Fruit fly (Drosophila melanogaster) whole organism, embryonic: Measurements from ENCODE around the gene CG45011.

Experiments
- Abd-B ChIP-seq: fragments of 200-800 bp; sonication (Bioruptor generic); optimal IDR thresholded peaks from 2 replicates; lab custom pipeline; 2018; ENCODE audit warnings: missing biosample characterization, mild to moderate bottlenecking, missing genetic modification characterization, moderate library complexity
- B-H2 ChIP-seq: fragments of 200-800 bp; sonication (Bioruptor generic); optimal IDR thresholded peaks from 2 replicates; lab custom pipeline; 2018; ENCODE audit warnings: missing biosample characterization, mild to moderate bottlenecking, missing genetic modification characterization
- BEAF-32 ChIP-seq: fragments of 200-800 bp; sonication (Bioruptor generic); optimal IDR thresholded peaks from 3 replicates; lab custom pipeline; 2017; ENCODE audit warnings: missing biosample characterization, missing genetic modification characterization, mild to moderate bottlenecking, moderate library complexity, missing genetic modification reagents
- Bteb2 ChIP-seq: fragments of 200-800 bp; sonication (Bioruptor generic); optimal IDR thresholded peaks from 2 replicates; lab custom pipeline; 2016; ENCODE audit warnings: missing biosample characterization, missing genetic modification characterization
- CG10267 ChIP-seq: fragments of 200-800 bp; sonication (Bioruptor generic); optimal IDR thresholded peaks from 2 replicates; lab custom pipeline; 2018; ENCODE audit warnings: missing biosample characterization, mild to moderate bottlenecking, missing genetic modification characterization, moderate library complexity
- CG10543 ChIP-seq: fragments of 200-800 bp; sonication (Bioruptor generic); optimal IDR thresholded peaks from 3 replicates; lab custom pipeline; 2017; ENCODE audit warnings: missing biosample characterization, mild to moderate bottlenecking, missing genetic modification characterization, moderate library complexity
- CG10979 ChIP-seq: fragments of 200-800 bp; sonication (Bioruptor generic); optimal IDR thresholded peaks from 2 replicates; lab custom pipeline; 2018; ENCODE audit warnings: missing biosample characterization, mild to moderate bottlenecking, missing genetic modification characterization, moderate library complexity
- CG14667 ChIP-seq: fragments of 200-800 bp; sonication (Bioruptor generic); IDR thresholded peaks from 2 replicates; pipeline ENCODE4 v1.3.6; 2022; ENCODE audit warnings: missing biosample characterization, missing genetic modification characterization
- CG14965 ChIP-seq: fragments of 200-800 bp; sonication (Bioruptor generic); optimal IDR thresholded peaks from 2 replicates; lab custom pipeline; 2016; ENCODE audit warnings: missing biosample characterization, missing genetic modification characterization, borderline replicate concordance
- CG1647 ChIP-seq: fragments of 200-800 bp; sonication (Bioruptor generic); optimal IDR thresholded peaks from 3 replicates; lab custom pipeline; 2016; ENCODE audit warnings: missing biosample characterization, missing genetic modification characterization
- CG16813 ChIP-seq: fragments of 200-800 bp; sonication (Bioruptor generic); IDR thresholded peaks from 3 replicates; pipeline ENCODE4 v1.3.6; 2022; ENCODE audit warnings: missing biosample characterization, missing genetic modification characterization; ENCODE audit not compliant: partially characterized antibody
- CG18262 ChIP-seq: fragments of 200-800 bp; optimal IDR thresholded peaks from 3 replicates; lab custom pipeline; 2019; ENCODE audit warnings: missing biosample characterization, mild to moderate bottlenecking, missing genetic modification characterization, moderate library complexity
- CG2129 ChIP-seq: fragments of 200-800 bp; sonication (Bioruptor generic); IDR thresholded peaks from 2 replicates; pipeline ENCODE4 v1.3.6; 2022; ENCODE audit warnings: missing biosample characterization, missing genetic modification characterization; ENCODE audit not compliant: partially characterized antibody
- CG31441 ChIP-seq: fragments of 200-800 bp; sonication (Bioruptor generic); IDR thresholded peaks from 2 replicates; pipeline ENCODE4 v1.3.6; 2022; ENCODE audit warnings: missing biosample characterization, missing genetic modification characterization
- CG32532 ChIP-seq: fragments of 200-800 bp; sonication (Bioruptor generic); IDR thresholded peaks from 2 replicates; pipeline ENCODE4 v1.3.6; 2022; ENCODE audit warnings: missing biosample characterization, missing genetic modification characterization
- CG4282 ChIP-seq: fragments of 200-800 bp; sonication (Bioruptor generic); optimal IDR thresholded peaks from 2 replicates; lab custom pipeline; 2016; ENCODE audit warnings: missing biosample characterization, missing genetic modification characterization
- CG8478 ChIP-seq: fragments of >200 bp; optimal IDR thresholded peaks from 2 replicates; lab custom pipeline; 2018
- CTCF ChIP-seq: fragments of 200-800 bp; sonication (Bioruptor generic); optimal IDR thresholded peaks from 2 replicates; lab custom pipeline; 2017; ENCODE audit warnings: missing biosample characterization, mild to moderate bottlenecking, missing genetic modification characterization, moderate library complexity
- CkIIα-i1 ChIP-seq: fragments of 200-800 bp; sonication (Bioruptor generic); IDR thresholded peaks from 2 replicates; pipeline ENCODE4 v1.3.6; 2022; ENCODE audit warnings: missing biosample characterization, missing genetic modification characterization
- Dfd ChIP-seq, 2 experiments: fragments of >200 bp; optimal IDR thresholded peaks; 2 replicates each; lab custom pipeline; 2017; ENCODE audit warnings: missing biosample characterization in 2 of 2, missing genetic modification characterization in 2 of 2
- Dll ChIP-seq: fragments of 200-800 bp; sonication (Bioruptor generic); IDR thresholded peaks from 4 replicates; pipeline ENCODE4 v1.3.6; 2022; ENCODE audit warnings: missing biosample characterization, missing genetic modification characterization; ENCODE audit not compliant: partially characterized antibody
- HLH54F ChIP-seq: fragments of 200-800 bp; sonication (Bioruptor generic); optimal IDR thresholded peaks from 3 replicates; lab custom pipeline; 2016; ENCODE audit warnings: missing biosample characterization, missing genetic modification characterization
- HLHmδ ChIP-seq: fragments of 200-800 bp; sonication (Bioruptor generic); optimal IDR thresholded peaks from 2 replicates; lab custom pipeline; 2018; ENCODE audit warnings: missing biosample characterization, mild to moderate bottlenecking, missing genetic modification characterization, moderate library complexity
- Lim3 ChIP-seq: fragments of 200-800 bp; sonication (Bioruptor generic); IDR thresholded peaks from 2 replicates; pipeline ENCODE4 v1.3.6; 2022; ENCODE audit warnings: missing biosample characterization, missing genetic modification characterization
- Mad ChIP-seq: fragments of 200-800 bp; sonication (Bioruptor generic); optimal IDR thresholded peaks from 2 replicates; lab custom pipeline; 2016; ENCODE audit warnings: missing biosample characterization, missing genetic modification characterization
- Sry-δ ChIP-seq: fragments of 200-800 bp; sonication (Bioruptor generic); optimal IDR thresholded peaks from 2 replicates; lab custom pipeline; 2016; ENCODE audit warnings: missing biosample characterization, missing genetic modification characterization
- amos ChIP-seq: fragments of 200-800 bp; sonication (Bioruptor generic); IDR thresholded peaks from 2 replicates; pipeline ENCODE4 v1.3.6; 2022; ENCODE audit warnings: missing biosample characterization, missing genetic modification characterization; ENCODE audit not compliant: partially characterized antibody
- ash1 ChIP-seq: fragments of 200-800 bp; sonication (Bioruptor generic); optimal IDR thresholded peaks from 2 replicates; lab custom pipeline; 2018; ENCODE audit warnings: missing biosample characterization, mild to moderate bottlenecking, missing genetic modification characterization
- ato ChIP-seq: fragments of 200-800 bp; sonication (Bioruptor generic); IDR thresholded peaks from 2 replicates; pipeline ENCODE4 v1.3.6; 2022; ENCODE audit warnings: missing biosample characterization, missing genetic modification characterization; ENCODE audit not compliant: partially characterized antibody
- croc ChIP-seq: fragments of 200-800 bp; sonication (Bioruptor generic); conservative IDR thresholded peaks from 3 replicates; pipeline ENCODE4 v1.3.6; 2022; ENCODE audit warnings: missing biosample characterization, missing genetic modification characterization
- disco-r ChIP-seq: fragments of 200-800 bp; sonication (Bioruptor generic); optimal IDR thresholded peaks from 2 replicates; lab custom pipeline; 2016; ENCODE audit warnings: missing biosample characterization, missing genetic modification characterization
- eyg ChIP-seq: fragments of 200-800 bp; sonication (Bioruptor generic); optimal IDR thresholded peaks from 3 replicates; lab custom pipeline; 2016; ENCODE audit warnings: missing biosample characterization, missing genetic modification characterization
- insv ChIP-seq, 2 experiments: fragments of 200-800 bp; sonication (Bioruptor generic); optimal IDR thresholded peaks; 3 replicates each; lab custom pipeline; 2016 to 2018; ENCODE audit warnings: missing biosample characterization in 2 of 2, missing genetic modification characterization in 2 of 2
- lilli ChIP-seq: fragments of 200-800 bp; sonication (Bioruptor generic); optimal IDR thresholded peaks from 3 replicates; lab custom pipeline; 2016; ENCODE audit warnings: missing biosample characterization, missing genetic modification characterization
- p53 ChIP-seq: fragments of 200-800 bp; sonication (Bioruptor generic); optimal IDR thresholded peaks from 2 replicates; lab custom pipeline; 2016; ENCODE audit warnings: missing biosample characterization, missing genetic modification characterization
- pan ChIP-seq, 4 experiments: fragments of >200 bp in 3 of 4; fragments of 200-800 bp in 1 of 4; sonication (Bioruptor generic) in 1 of 4; optimal IDR thresholded peaks in 3 of 4; IDR thresholded peaks in 1 of 4; 2 replicates each; pipeline versions ENCODE4 v1.3.6 to Lab custom; 2017 to 2022; ENCODE audit warnings: missing biosample characterization in 2 of 4, missing genetic modification characterization in 2 of 4, mixed read lengths in 1 of 4
- pros ChIP-seq: fragments of 200-800 bp; sonication (Bioruptor generic); optimal IDR thresholded peaks from 3 replicates; lab custom pipeline; 2019; ENCODE audit warnings: missing biosample characterization, mild to moderate bottlenecking, missing genetic modification characterization, moderate library complexity
- seq ChIP-seq: fragments of 200-800 bp; sonication (Bioruptor generic); IDR thresholded peaks from 2 replicates; pipeline ENCODE4 v1.3.6; 2022; ENCODE audit warnings: missing biosample characterization, missing genetic modification characterization
- stwl ChIP-seq: fragments of 200-800 bp; sonication (Bioruptor generic); optimal IDR thresholded peaks from 3 replicates; lab custom pipeline; 2018; ENCODE audit warnings: missing biosample characterization, mild to moderate bottlenecking, missing genetic modification characterization, moderate library complexity
- tll ChIP-seq, 2 experiments: fragments of 200-800 bp in 1 of 2; fragments of >200 bp in 1 of 2; sonication (Bioruptor generic) in 1 of 2; optimal IDR thresholded peaks; 2 replicates each; lab custom pipeline; 2017 to 2019; ENCODE audit warnings: missing biosample characterization in 2 of 2, missing genetic modification characterization in 2 of 2, mild to moderate bottlenecking in 1 of 2, moderate library complexity in 1 of 2
- zen ChIP-seq: fragments of 200-800 bp; sonication (Bioruptor generic); optimal IDR thresholded peaks from 3 replicates; lab custom pipeline; 2018; ENCODE audit warnings: missing biosample characterization, mild to moderate bottlenecking, missing genetic modification characterization, moderate library complexity

Gene CG45011

DNA sequence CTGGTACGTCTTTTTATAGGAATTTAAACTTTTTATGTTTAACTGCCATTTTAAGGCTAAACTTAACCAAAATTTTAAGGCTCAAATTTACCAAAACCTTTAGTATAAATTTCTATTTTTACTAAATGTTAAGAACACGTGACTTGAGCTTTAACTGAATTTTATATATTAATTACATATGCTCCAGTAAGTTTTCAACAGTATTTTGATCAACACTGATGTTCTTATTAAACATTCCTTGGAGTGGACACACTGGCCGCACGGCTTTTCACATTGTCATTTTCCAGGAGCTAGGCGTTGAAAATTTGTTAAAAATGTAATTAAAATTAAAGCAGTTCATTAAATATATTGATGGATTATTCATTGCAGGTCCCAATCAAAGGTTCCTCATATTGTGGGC lies 44.2 kb upstream of the CG45011 start, which contains the start of gene CG14932 (continued):
- TF ChIP-seq Dfd (GFP tag; optimal IDR thresholded peaks at IDR 0.05; lab: Kevin White, UChicago) (no peak), CG10979 (no peak), CG14667 (GFP tag; lab: Robert Waterston, UW) (no peak), CkIIα-i1 (GFP tag; lab: Robert Waterston, UW) (no peak)

DNA sequence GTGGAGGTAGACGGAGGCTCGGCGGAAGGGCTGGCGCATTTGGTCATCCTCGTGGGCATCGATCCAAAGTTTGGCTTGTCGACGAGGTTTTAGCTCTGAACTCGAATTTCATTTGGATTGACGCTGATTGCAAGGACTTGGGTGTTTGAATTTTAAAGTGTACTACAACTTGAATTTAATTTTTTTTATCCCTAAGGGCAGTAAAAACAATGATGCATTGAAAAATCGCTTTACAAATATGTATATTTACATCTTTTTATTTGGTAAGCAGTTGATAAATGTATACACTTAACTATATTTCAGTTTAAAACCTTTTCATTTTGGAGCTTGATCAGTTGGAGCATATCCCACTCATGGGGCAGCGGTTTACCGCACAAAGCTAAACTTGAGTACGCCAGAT lies 41.6 kb upstream of the CG45011 start, which contains the start of gene Tsp33B:
Gene Tsp33B (minus strand): TSS at position 101 of the 400 bp plus-strand sequence.
- no peak for TF ChIP-seq Bteb2 (GFP tag; lab: Kevin White, UChicago)
- no peak for TF ChIP-seq HLHmδ
- no peak for TF ChIP-seq CG10543 (GFP tag; lab: Kevin White, UChicago)
- TF ChIP-seq eyg (GFP tag; lab: Kevin White, UChicago) = no peak
- TF ChIP-seq CG1647 (GFP tag; lab: Kevin White, UChicago) = no peak
- TF ChIP-seq pan (optimal IDR thresholded peaks at IDR 0.05; lab: Kevin White, UChicago) = no peak
- no peak for TF ChIP-seq pan (GFP tag; optimal IDR thresholded peaks at IDR 0.05 in 1 of 2, IDR thresholded peaks at IDR 0.05 in 1 of 2)
- no peak for TF ChIP-seq CG4282 (GFP tag; lab: Kevin White, UChicago)
- TF ChIP-seq CTCF (GFP tag; lab: Kevin White, UChicago) = no peak
- no peak for TF ChIP-seq CG32532 (GFP tag; lab: Robert Waterston, UW)
- TF ChIP-seq CG18262 (tag; lab: Kevin White, UChicago) = no peak
- no peak for TF ChIP-seq croc
- TF ChIP-seq seq (GFP tag; lab: Robert Waterston, UW) = no peak
- no peak for TF ChIP-seq p53
- no peak for TF ChIP-seq Abd-B (GFP tag; lab: Kevin White, UChicago)
- TF ChIP-seq Lim3 = no peak
- no peak for TF ChIP-seq disco-r (GFP tag; lab: Kevin White, UChicago)
- TF ChIP-seq Mad (GFP tag; lab: Kevin White, UChicago) = no peak
- TF ChIP-seq ato (GFP tag; lab: Robert Waterston, UW) = no peak
- TF ChIP-seq CG10267 (tag; lab: Kevin White, UChicago) = no peak
- TF ChIP-seq CG14965 (GFP tag; lab: Kevin White, UChicago) = no peak

DNA sequence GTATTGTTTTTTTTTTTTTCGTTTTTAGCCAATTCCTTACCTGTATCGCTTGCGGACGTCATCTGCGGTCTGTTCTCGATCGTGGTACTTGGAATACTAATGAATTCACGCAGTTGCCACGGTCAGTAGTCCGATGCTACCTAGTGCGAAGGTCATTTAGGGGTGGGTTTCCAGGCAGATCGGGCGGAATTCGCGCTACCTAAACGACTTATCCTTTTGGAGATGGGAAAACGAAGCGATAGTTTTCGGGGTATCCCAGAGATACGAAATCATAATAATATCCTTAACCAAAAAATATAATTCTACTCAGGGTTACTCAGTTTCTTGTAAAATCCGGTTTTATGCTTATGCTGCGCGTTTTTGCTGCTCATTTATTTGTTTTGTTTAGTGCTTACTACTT lies 39.9 kb upstream of the CG45011 start, which contains the start of gene CG14937:
Gene CG14937 (minus strand): TSS at position 101 of the 400 bp plus-strand sequence.
- TF ChIP-seq Dll (GFP tag; lab: Robert Waterston, UW) (peak; percentile 41; the same call in 1 of the 4 replicates), CG2129 (GFP tag; lab: Robert Waterston, UW) (peak; percentile 27; the same call in 1 of the 2 replicates), HLH54F (GFP tag; lab: Kevin White, UChicago) (no peak), CG31441 (GFP tag; lab: Robert Waterston, UW) (no peak), ash1 (GFP tag; lab: Kevin White, UChicago) (no peak), zen (peak; percentile 76), amos (GFP tag; lab: Robert Waterston, UW) (peak; percentile 40; the same call in 1 of the 2 replicates), pros (peak; percentile 1), CG8478 (lab: Kevin White, UChicago) (no peak), stwl (peak; percentile 9), B-H2 (no peak), lilli (GFP tag; lab: Kevin White, UChicago) (no peak), Sry-δ (GFP tag; lab: Kevin White, UChicago) (peak; percentile 42), insv (GFP tag; optimal IDR thresholded peaks at IDR 0.05; lab: Kevin White, UChicago) (peak in 1 of 2 experiments; percentile 1), BEAF-32 (GFP tag; lab: Kevin White, UChicago) (peak; percentile 36), CG16813 (GFP tag; lab: Robert Waterston, UW) (peak; percentile 45; the same call in 1 of the 3 replicates), tll (GFP tag; optimal IDR thresholded peaks at IDR 0.05; lab: Kevin White, UChicago) (no peak)
